Worm (Caenorhabditis elegans): ENCODE results near the gene F53B7.4.

The F53B7.4 gene

ce11 chrV:11039379-11039954, 37.1 kb upstream of the F53B7.4 start, which contains the start of gene pak-2:
TSS of gene pak-2 (minus strand) at chrV:11039429.
- TF ChIP-seq mab-5 (tag; optimal IDR thresholded peaks at IDR 0.05): no peak
- peak; percentile 93 for TF ChIP-seq ces-1 (GFP tag; optimal IDR thresholded peaks at IDR 0.05)
- TF ChIP-seq unc-120 (tag; optimal IDR thresholded peaks at IDR 0.05; ENCODE audit: poor library complexity, severe bottlenecking): no peak
- TF ChIP-seq elt-3 (tag; optimal IDR thresholded peaks at IDR 0.05): no peak
- peak; percentile 87 for TF ChIP-seq sptf-1 (tag; optimal IDR thresholded peaks at IDR 0.05)
- no peak for TF ChIP-seq nhr-76 (tag; optimal IDR thresholded peaks at IDR 0.05)
- TF ChIP-seq unc-62 (GFP tag; optimal IDR thresholded peaks at IDR 0.05): peak; percentile 61
- TF ChIP-seq zip-8 (tag; optimal IDR thresholded peaks at IDR 0.05): no peak
- peak; percentile 94 for TF ChIP-seq nhr-237 (tag; optimal IDR thresholded peaks at IDR 0.05)
- no peak for TF ChIP-seq hlh-1 (tag; optimal IDR thresholded peaks at IDR 0.05)
- TF ChIP-seq snpc-4 (tag; optimal IDR thresholded peaks at IDR 0.05): no peak
- TF ChIP-seq ceh-39 (tag; optimal IDR thresholded peaks at IDR 0.05): peak; percentile 73
- no peak for TF ChIP-seq flh-1 (GFP tag; optimal IDR thresholded peaks at IDR 0.05)
- no peak for TF ChIP-seq nhr-28 (tag; optimal IDR thresholded peaks at IDR 0.05)
- peak; percentile 71 for TF ChIP-seq lsy-2 (tag; optimal IDR thresholded peaks at IDR 0.05)
- TF ChIP-seq drap-1 (GFP tag; optimal IDR thresholded peaks at IDR 0.05): peak; percentile 64
- TF ChIP-seq mls-2 (tag; optimal IDR thresholded peaks at IDR 0.05): peak; percentile 82
- TF ChIP-seq tbx-8 (GFP tag; optimal IDR thresholded peaks at IDR 0.05): no peak
- TF ChIP-seq M03D4.4 (tag; optimal IDR thresholded peaks at IDR 0.05): no peak
- TF ChIP-seq ztf-11 (tag; optimal IDR thresholded peaks at IDR 0.05): no peak
- TF ChIP-seq elt-1 (tag; optimal IDR thresholded peaks at IDR 0.05; ENCODE audit: borderline replicate concordance, insufficient read depth): no peak
- TF ChIP-seq lin-13 (tag; optimal IDR thresholded peaks at IDR 0.05): peak; percentile 15
- TF ChIP-seq ham-2 (GFP tag; optimal IDR thresholded peaks at IDR 0.05): no peak
- no peak for TF ChIP-seq bed-3 (GFP tag; optimal IDR thresholded peaks at IDR 0.05)
- peak; percentile 76 for TF ChIP-seq cnd-1 (tag; optimal IDR thresholded peaks at IDR 0.05)
- TF ChIP-seq nhr-2 (tag; optimal IDR thresholded peaks at IDR 0.05): peak; percentile 58
- TF ChIP-seq nhr-12 (tag; optimal IDR thresholded peaks at IDR 0.05): no peak
- no peak for TF ChIP-seq pha-4 (tag; optimal IDR thresholded peaks at IDR 0.05)
- TF ChIP-seq blmp-1 (tag; optimal IDR thresholded peaks at IDR 0.05): no peak
- peak; percentile 67 for TF ChIP-seq mep-1 (tag; optimal IDR thresholded peaks at IDR 0.05)
- TF ChIP-seq lin-32 (GFP tag; optimal IDR thresholded peaks at IDR 0.05): peak; percentile 62
- TF ChIP-seq ceh-43 (GFP tag; optimal IDR thresholded peaks at IDR 0.05): no peak
- TF ChIP-seq ceh-83 (GFP tag; optimal IDR thresholded peaks at IDR 0.05): peak; percentile 77
- peak; percentile 13 for TF ChIP-seq sem-2 (GFP tag; optimal IDR thresholded peaks at IDR 0.05)
- TF ChIP-seq unc-39 (tag; optimal IDR thresholded peaks at IDR 0.05): no peak

DNA sequence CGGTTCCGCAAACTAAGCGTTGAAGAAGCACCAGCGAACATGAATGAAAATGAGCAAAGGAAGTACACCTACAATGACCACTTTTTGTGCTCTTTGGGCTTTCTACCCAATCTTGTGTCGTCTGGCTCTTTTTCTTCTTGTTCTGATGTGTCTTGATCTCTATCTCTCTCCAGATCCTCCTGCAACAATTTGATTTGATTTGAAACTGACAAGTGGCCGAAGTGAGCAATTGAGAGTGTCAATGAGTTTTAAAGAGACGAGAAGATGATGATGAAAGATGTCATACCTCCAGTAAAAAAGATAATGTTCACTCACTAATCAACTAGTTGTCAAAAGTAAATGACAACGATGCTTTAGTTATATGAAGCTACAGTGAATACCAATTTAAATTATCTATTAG, 32.4 kb upstream of the F53B7.4 start, which contains the start of gene pptr-2:
Gene pptr-2, minus strand, starts transcription at position 184 of the 400 bp plus-strand sequence.
- TF ChIP-seq mls-2 (tag; optimal IDR thresholded peaks at IDR 0.05): no peak
- TF ChIP-seq ztf-11 (tag; optimal IDR thresholded peaks at IDR 0.05): no peak
- TF ChIP-seq elt-1 (tag; optimal IDR thresholded peaks at IDR 0.05; ENCODE audit: borderline replicate concordance, insufficient read depth): no peak
- no peak for TF ChIP-seq sptf-1 (tag; optimal IDR thresholded peaks at IDR 0.05)
- TF ChIP-seq unc-120 (tag; optimal IDR thresholded peaks at IDR 0.05; ENCODE audit: poor library complexity, severe bottlenecking): peak; percentile 50
- TF ChIP-seq nhr-28 (tag; optimal IDR thresholded peaks at IDR 0.05): no peak
- no peak for TF ChIP-seq elt-3 (tag; optimal IDR thresholded peaks at IDR 0.05)
- TF ChIP-seq tbx-8 (GFP tag; optimal IDR thresholded peaks at IDR 0.05): no peak
- no peak for TF ChIP-seq lsy-2 (tag; optimal IDR thresholded peaks at IDR 0.05)
- no peak for TF ChIP-seq nhr-2 (tag; optimal IDR thresholded peaks at IDR 0.05)
- no peak for TF ChIP-seq ceh-43 (GFP tag; optimal IDR thresholded peaks at IDR 0.05)
- TF ChIP-seq nhr-12 (tag; optimal IDR thresholded peaks at IDR 0.05): no peak
- TF ChIP-seq mab-5 (tag; optimal IDR thresholded peaks at IDR 0.05): no peak
- no peak for TF ChIP-seq flh-1 (GFP tag; optimal IDR thresholded peaks at IDR 0.05)
- no peak for TF ChIP-seq sem-2 (GFP tag; optimal IDR thresholded peaks at IDR 0.05)
- TF ChIP-seq unc-62 (GFP tag; optimal IDR thresholded peaks at IDR 0.05): peak; percentile 97
- TF ChIP-seq hlh-1 (tag; optimal IDR thresholded peaks at IDR 0.05): peak; percentile 6
- peak; percentile 3 for TF ChIP-seq ces-1 (GFP tag; optimal IDR thresholded peaks at IDR 0.05)
- no peak for TF ChIP-seq pha-4 (tag; optimal IDR thresholded peaks at IDR 0.05)
- no peak for TF ChIP-seq zip-8 (tag; optimal IDR thresholded peaks at IDR 0.05)
- TF ChIP-seq nhr-76 (tag; optimal IDR thresholded peaks at IDR 0.05): no peak
- TF ChIP-seq nhr-237 (tag; optimal IDR thresholded peaks at IDR 0.05): no peak
- no peak for TF ChIP-seq mep-1 (tag; optimal IDR thresholded peaks at IDR 0.05)
- TF ChIP-seq cnd-1 (tag; optimal IDR thresholded peaks at IDR 0.05): no peak
- TF ChIP-seq drap-1 (GFP tag; optimal IDR thresholded peaks at IDR 0.05): no peak
- TF ChIP-seq ham-2 (GFP tag; optimal IDR thresholded peaks at IDR 0.05): no peak
- TF ChIP-seq snpc-4 (tag; optimal IDR thresholded peaks at IDR 0.05): no peak
- TF ChIP-seq ceh-39 (tag; optimal IDR thresholded peaks at IDR 0.05): no peak
- TF ChIP-seq lin-13 (tag; optimal IDR thresholded peaks at IDR 0.05): no peak
- no peak for TF ChIP-seq bed-3 (GFP tag; optimal IDR thresholded peaks at IDR 0.05)
